Fruit fly (Drosophila melanogaster): ENCODE data around the gene CG13124.

dm6 chr2L:9912570-9913260 lies 4.3 kb upstream of the CG13124 start, which contains the start of the genes Etl1 and Srp54:
- TF ChIP-seq usp (GFP tag; optimal IDR thresholded peaks at IDR 0.05), result no peak
- no peak for TF ChIP-seq lola (GFP tag; optimal IDR thresholded peaks at IDR 0.05)
- no peak for TF ChIP-seq tai (GFP tag; optimal IDR thresholded peaks at IDR 0.05)
- peak; percentile 13 for TF ChIP-seq h (GFP tag; optimal IDR thresholded peaks at IDR 0.05)
- no peak for TF ChIP-seq sage (GFP tag; optimal IDR thresholded peaks at IDR 0.05)
- no peak for TF ChIP-seq pan (optimal IDR thresholded peaks at IDR 0.05)
- no peak for TF ChIP-seq woc (GFP tag; optimal IDR thresholded peaks at IDR 0.05)
- no peak for TF ChIP-seq Rel (GFP tag; optimal IDR thresholded peaks at IDR 0.05)
- peak; percentile 1 for TF ChIP-seq Rel (tag; optimal IDR thresholded peaks at IDR 0.05)
- peak; percentile 30 for TF ChIP-seq Jra (GFP tag; optimal IDR thresholded peaks at IDR 0.05)
- peak; percentile 31 for TF ChIP-seq Hnf4 (GFP tag; optimal IDR thresholded peaks at IDR 0.05)
- peak; percentile 2 for TF ChIP-seq Myc (optimal IDR thresholded peaks at IDR 0.05)
- TF ChIP-seq psq (GFP tag; optimal IDR thresholded peaks at IDR 0.05), result no peak
- no peak for TF ChIP-seq HLH106 (tag; optimal IDR thresholded peaks at IDR 0.05)
